Worm (Caenorhabditis elegans) whole organism, L3 larva: Measurements from ENCODE around the gene C29F9.6.

ENCODE experiments used
- R02D3.7 ChIP-seq: fragments of 150-350 bp; optimal IDR thresholded peaks from 2 replicates; lab custom pipeline; 2014; ENCODE audit warnings: missing biosample characterization, missing genetic modification characterization
- aly-2 ChIP-seq: fragments of 150-350 bp; optimal IDR thresholded peaks from 2 replicates; lab custom pipeline; 2014; ENCODE audit warnings: missing biosample characterization, missing genetic modification characterization
- ama-1 ChIP-seq: fragments of 150-350 bp; optimal IDR thresholded peaks from 2 replicates; lab custom pipeline; 2018
- ceh-16 ChIP-seq: sonication (generic microtip); optimal IDR thresholded peaks from 2 replicates; lab custom pipeline; 2017; ENCODE audit warnings: missing biosample characterization, missing genetic modification characterization
- ceh-28 ChIP-seq: fragments of 150-350 bp; optimal IDR thresholded peaks from 2 replicates; lab custom pipeline; 2014; ENCODE audit warnings: missing biosample characterization, missing genetic modification reagents, missing genetic modification characterization
- ceh-82 ChIP-seq: fragments of 150-350 bp; optimal IDR thresholded peaks from 2 replicates; lab custom pipeline; 2014; ENCODE audit warnings: missing biosample characterization, missing genetic modification characterization
- ceh-9 ChIP-seq: sonication (generic microtip); optimal IDR thresholded peaks from 2 replicates; lab custom pipeline; 2018; ENCODE audit warnings: missing biosample characterization, missing genetic modification characterization
- daf-12 ChIP-seq: fragments of 150-350 bp; optimal IDR thresholded peaks from 2 replicates; lab custom pipeline; 2014; ENCODE audit warnings: missing biosample characterization, missing genetic modification reagents, missing genetic modification characterization
- egl-27 ChIP-seq: sonication (generic microtip); optimal IDR thresholded peaks from 4 replicates; lab custom pipeline; 2017; ENCODE audit warnings: missing biosample characterization, missing genetic modification reagents, missing genetic modification characterization
- egl-5 ChIP-seq: fragments of 150-350 bp; optimal IDR thresholded peaks from 2 replicates; lab custom pipeline; 2017; ENCODE audit warnings: missing biosample characterization, missing genetic modification reagents, missing genetic modification characterization, inconsistent platforms
- elt-1 ChIP-seq: fragments of 150-350 bp; optimal IDR thresholded peaks from 2 replicates; lab custom pipeline; 2014; ENCODE audit warnings: missing biosample characterization, missing genetic modification characterization
- elt-2 ChIP-seq: sonication (generic microtip); optimal IDR thresholded peaks from 2 replicates; lab custom pipeline; 2016; ENCODE audit warnings: missing genetic modification reagents, mild to moderate bottlenecking, missing genetic modification characterization, missing compliant biosample characterization
- elt-3 ChIP-seq, 3 experiments: fragments of 150-350 bp in 1 of 3; sonication (generic microtip) in 2 of 3; optimal IDR thresholded peaks; 2 replicates in 2 of 3; 4 replicates in 1 of 3; lab custom pipeline; 2014 to 2017; ENCODE audit warnings: missing biosample characterization in 3 of 3, missing genetic modification characterization in 3 of 3
- eor-1 ChIP-seq, 2 experiments: fragments of 150-350 bp; optimal IDR thresholded peaks; 2 replicates each; lab custom pipeline; 2014 to 2018; ENCODE audit warnings: missing biosample characterization in 2 of 2, missing genetic modification characterization in 2 of 2
- fkh-2 ChIP-seq: fragments of 150-350 bp; optimal IDR thresholded peaks from 2 replicates; lab custom pipeline; 2014; ENCODE audit warnings: missing biosample characterization, missing genetic modification reagents, missing genetic modification characterization
- fos-1 ChIP-seq: fragments of 150-350 bp; optimal IDR thresholded peaks from 2 replicates; lab custom pipeline; 2014; ENCODE audit warnings: missing biosample characterization, missing genetic modification characterization
- hmg-11 ChIP-seq: sonication (generic microtip); optimal IDR thresholded peaks from 2 replicates; lab custom pipeline; 2016; ENCODE audit warnings: missing genetic modification characterization, missing compliant biosample characterization
- lin-39 ChIP-seq: fragments of 150-350 bp; optimal IDR thresholded peaks from 2 replicates; lab custom pipeline; 2018; ENCODE audit warnings: missing biosample characterization, missing genetic modification reagents, missing genetic modification characterization
- lsy-12 ChIP-seq: sonication (generic microtip); optimal IDR thresholded peaks from 2 replicates; lab custom pipeline; 2016; ENCODE audit warnings: mild to moderate bottlenecking, missing genetic modification characterization, missing compliant biosample characterization
- mdl-1 ChIP-seq: fragments of 150-350 bp; optimal IDR thresholded peaks from 2 replicates; lab custom pipeline; 2014; ENCODE audit warnings: missing biosample characterization, missing genetic modification characterization
- mml-1 ChIP-seq: fragments of 150-350 bp; sonication (generic microtip); optimal IDR thresholded peaks from 3 replicates; lab custom pipeline; 2014; ENCODE audit warnings: missing biosample characterization, missing genetic modification characterization
- nfya-1 ChIP-seq: sonication (generic microtip); optimal IDR thresholded peaks from 2 replicates; lab custom pipeline; 2017; ENCODE audit warnings: missing genetic modification characterization, mild to moderate bottlenecking, missing compliant biosample characterization, antibody characterized with exemption, moderate library complexity; ENCODE audit not compliant: insufficient read depth
- nhr-11 ChIP-seq: fragments of 150-350 bp; optimal IDR thresholded peaks from 2 replicates; lab custom pipeline; 2014; ENCODE audit warnings: missing biosample characterization, missing genetic modification characterization
- nhr-12 ChIP-seq: fragments of 150-350 bp; optimal IDR thresholded peaks from 2 replicates; lab custom pipeline; 2014; ENCODE audit warnings: missing biosample characterization, missing genetic modification characterization
- nhr-23 ChIP-seq: fragments of 150-350 bp; optimal IDR thresholded peaks from 2 replicates; lab custom pipeline; 2014; ENCODE audit warnings: missing biosample characterization, missing genetic modification reagents, missing genetic modification characterization
- nhr-237 ChIP-seq: fragments of 150-350 bp; optimal IDR thresholded peaks from 2 replicates; lab custom pipeline; 2014; ENCODE audit warnings: missing biosample characterization, missing genetic modification characterization
- nhr-25 ChIP-seq: sonication (generic microtip); optimal IDR thresholded peaks from 2 replicates; lab custom pipeline; 2017; ENCODE audit warnings: missing biosample characterization, missing genetic modification characterization
- nhr-28 ChIP-seq: fragments of 150-350 bp; optimal IDR thresholded peaks from 2 replicates; lab custom pipeline; 2014; ENCODE audit warnings: missing biosample characterization, missing genetic modification characterization
- nhr-67 ChIP-seq: fragments of 150-350 bp; optimal IDR thresholded peaks from 2 replicates; lab custom pipeline; 2014; ENCODE audit warnings: missing biosample characterization, missing genetic modification characterization
- nhr-77 ChIP-seq: fragments of 150-350 bp; optimal IDR thresholded peaks from 2 replicates; lab custom pipeline; 2014; ENCODE audit warnings: missing biosample characterization, missing genetic modification characterization
- pha-4 ChIP-seq: fragments of 150-350 bp; optimal IDR thresholded peaks from 2 replicates; lab custom pipeline; 2014; ENCODE audit warnings: missing biosample characterization, missing genetic modification reagents, missing genetic modification characterization
- pqm-1 ChIP-seq: fragments of 150-350 bp; optimal IDR thresholded peaks from 2 replicates; lab custom pipeline; 2017; ENCODE audit warnings: missing biosample characterization, missing genetic modification characterization, inconsistent platforms
- skn-1 ChIP-seq: fragments of 150-350 bp; optimal IDR thresholded peaks from 2 replicates; lab custom pipeline; 2014; ENCODE audit warnings: missing biosample characterization, missing genetic modification characterization
- snpc-4 ChIP-seq: fragments of 150-350 bp; optimal IDR thresholded peaks from 2 replicates; lab custom pipeline; 2014; ENCODE audit warnings: missing biosample characterization, missing genetic modification characterization
- tbx-2 ChIP-seq: sonication (generic microtip); optimal IDR thresholded peaks from 2 replicates; lab custom pipeline; 2016; ENCODE audit warnings: mild to moderate bottlenecking, missing genetic modification characterization, missing compliant biosample characterization
- unc-39 ChIP-seq: sonication (generic microtip); optimal IDR thresholded peaks from 4 replicates; lab custom pipeline; 2017; ENCODE audit warnings: missing biosample characterization, missing genetic modification characterization
- zag-1 ChIP-seq: fragments of 150-350 bp; optimal IDR thresholded peaks from 2 replicates; lab custom pipeline; 2014; ENCODE audit warnings: missing biosample characterization, missing genetic modification characterization
- ztf-4 ChIP-seq: fragments of 150-350 bp; optimal IDR thresholded peaks from 2 replicates; lab custom pipeline; 2014; ENCODE audit warnings: missing biosample characterization, missing genetic modification characterization

C29F9.6 gene

ce11 chrIII:156645-157044, 41.9 kb downstream of the C29F9.6 start, which contains the start of the genes zig-13 and ver-1:
zig-13 (minus strand) TSS chrIII:156745.
ver-1 (plus strand) TSS chrIII:156824.
- TF ChIP-seq nhr-12 (no peak), lin-39 (tag; lab: Kevin White, UChicago) (no peak), zag-1 (tag; lab: Kevin White, UChicago) (no peak), nhr-67 (no peak), snpc-4 (tag; lab: Kevin White, UChicago) (no peak), ceh-16 (tag; lab: Kevin White, UChicago) (no peak), elt-2 (tag; lab: Kevin White, UChicago) (no peak), mml-1 (no peak)

DNA sequence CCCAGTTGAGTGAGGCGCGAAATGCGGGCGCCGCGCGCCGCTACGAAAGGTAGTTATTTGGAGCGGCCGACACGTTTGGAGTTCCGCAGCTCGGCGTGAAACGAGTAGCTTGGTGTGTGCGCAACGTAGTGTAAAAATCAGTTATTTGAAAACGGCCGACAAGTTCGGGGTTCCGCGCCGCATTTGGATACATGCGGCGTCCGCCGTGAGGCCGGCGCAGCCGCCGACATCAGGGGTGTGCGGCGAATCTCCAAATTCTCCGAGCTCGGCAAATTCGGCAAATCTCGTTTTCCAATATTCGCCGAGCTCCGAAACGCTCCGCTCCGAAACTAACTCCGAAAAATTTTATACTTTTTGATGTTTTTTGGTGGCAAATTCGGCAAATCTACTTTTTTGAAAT, 43.3 kb downstream of the C29F9.6 start:
- TF ChIP-seq R02D3.7 (tag; lab: Kevin White, UChicago) (no peak), elt-3 (tag; optimal IDR thresholded peaks at IDR 0.05; lab: Kevin White, UChicago) (no peak), nhr-23 (no peak), elt-1 (tag; lab: Kevin White, UChicago) (no peak), ceh-9 (tag; lab: Kevin White, UChicago) (no peak), ceh-16 (tag; lab: Kevin White, UChicago) (no peak), eor-1 (tag; optimal IDR thresholded peaks at IDR 0.05; lab: Kevin White, UChicago) (no peak), zag-1 (tag; lab: Kevin White, UChicago) (no peak), nhr-11 (tag; lab: Kevin White, UChicago) (no peak), nhr-25 (tag; lab: Kevin White, UChicago) (no peak), snpc-4 (tag; lab: Kevin White, UChicago) (no peak), nhr-12 (no peak), unc-39 (tag; lab: Kevin White, UChicago) (no peak), skn-1 (tag; lab: Kevin White, UChicago) (no peak), pqm-1 (tag; lab: Kevin White, UChicago) (no peak), hmg-11 (no peak), ztf-4 (no peak), daf-12 (tag; lab: Kevin White, UChicago) (no peak), nhr-77 (no peak)
- TF ChIP-seq, all 47 proteins: peak for 0

DNA sequence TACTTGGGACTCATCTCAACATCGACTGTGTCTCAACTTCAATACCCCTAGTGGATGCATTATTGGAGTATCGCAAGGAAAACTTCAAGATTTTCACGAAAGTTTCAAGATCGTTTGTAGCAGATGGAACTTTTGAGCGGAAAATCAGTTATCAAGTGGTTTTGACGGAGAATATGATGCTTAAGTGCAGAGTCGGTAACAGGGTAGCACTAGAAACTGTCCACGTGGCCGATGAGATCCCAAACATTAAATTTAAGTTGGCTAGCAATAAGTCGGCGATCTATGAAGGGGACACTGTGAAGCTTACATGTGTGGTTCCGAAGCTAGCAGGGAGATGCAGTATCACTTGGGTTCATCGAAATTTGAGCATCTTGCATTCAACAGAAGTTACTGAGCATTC, 44.4 kb downstream of the C29F9.6 start:
- TF ChIP-seq pha-4 (no peak), nhr-67 (no peak), egl-5 (no peak), elt-3 (tag; optimal IDR thresholded peaks at IDR 0.05; lab: Kevin White, UChicago) (no peak), elt-1 (tag; lab: Kevin White, UChicago) (no peak), ceh-82 (tag; lab: Kevin White, UChicago) (no peak), aly-2 (tag; lab: Kevin White, UChicago) (no peak), mdl-1 (no peak), fos-1 (tag; lab: Kevin White, UChicago) (no peak), ceh-16 (tag; lab: Kevin White, UChicago) (no peak)

- TF ChIP-seq fkh-2 (tag; lab: Kevin White, UChicago) (no peak), lsy-12 (tag; lab: Kevin White, UChicago) (no peak), tbx-2 (tag; lab: Kevin White, UChicago) (no peak), nhr-237 (tag; lab: Kevin White, UChicago) (no peak), ceh-16 (tag; lab: Kevin White, UChicago) (no peak), daf-12 (tag; lab: Kevin White, UChicago) (no peak), nfya-1 (no peak), nhr-12 (no peak), mml-1 (no peak), pqm-1 (tag; lab: Kevin White, UChicago) (no peak), ztf-4 (no peak), ama-1 (lab: Kevin White, UChicago) (no peak), lin-39 (tag; lab: Kevin White, UChicago) (no peak)
Observed at ce11 chrIII:159665-160064, 45.0 kb downstream of the C29F9.6 start.

DNA sequence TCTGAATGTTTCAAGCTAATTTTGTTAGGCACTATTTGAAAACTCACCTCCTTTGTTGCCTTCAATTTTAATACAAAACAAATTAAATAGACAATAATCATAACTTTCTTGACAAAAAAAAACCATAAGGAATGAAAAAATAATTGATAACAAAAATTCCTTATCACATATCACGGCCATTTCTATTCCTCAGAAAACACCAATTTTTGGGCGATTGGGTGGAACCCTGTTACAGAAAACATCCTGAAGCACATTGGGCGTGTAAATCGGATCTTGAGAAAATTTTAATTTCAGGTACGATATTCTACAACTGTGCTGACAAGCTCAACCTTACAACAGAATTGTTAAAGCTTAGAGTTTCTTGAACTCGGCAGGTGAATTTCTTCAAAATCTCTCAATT, 50.1 kb downstream of the C29F9.6 start, which contains the start of gene F40G9.8:
F40G9.8 (minus strand) TSS at position 101 of the 400 bp plus-strand sequence.
- no peak for TF ChIP-seq pha-4
- no peak for TF ChIP-seq lin-39 (tag; lab: Kevin White, UChicago)
- TF ChIP-seq zag-1 (tag; lab: Kevin White, UChicago), result no peak
- no peak for TF ChIP-seq mdl-1
- TF ChIP-seq nhr-237 (tag; lab: Kevin White, UChicago), result no peak
- no peak for TF ChIP-seq egl-27
- TF ChIP-seq tbx-2 (tag; lab: Kevin White, UChicago), result no peak
- no peak for TF ChIP-seq nhr-28 (tag; lab: Kevin White, UChicago)
- no peak for TF ChIP-seq ceh-28 (tag; lab: Kevin White, UChicago)
- no peak for TF ChIP-seq elt-1 (tag; lab: Kevin White, UChicago)
